Fruit fly (Drosophila melanogaster) Kc167 (cell line): Measurements from ENCODE around the gene Cpr78Cb.

Experiments
- Myc ChIP-seq: fragments of >200 bp; optimal IDR thresholded peaks from 2 replicates; lab custom pipeline; 2017; ENCODE audit warnings: missing external identifiers
- Sin3A ChIP-seq: fragments of >200 bp; optimal IDR thresholded peaks from 2 replicates; lab custom pipeline; 2018; ENCODE audit warnings: missing external identifiers
- h ChIP-seq: fragments of >200 bp; optimal IDR thresholded peaks from 3 replicates; lab custom pipeline; 2018; ENCODE audit warnings: missing external identifiers
- insv ChIP-seq: fragments of >200 bp; optimal IDR thresholded peaks from 3 replicates; lab custom pipeline; 2018; ENCODE audit warnings: missing external identifiers
- psq ChIP-seq: fragments of >200 bp; optimal IDR thresholded peaks from 2 replicates; lab custom pipeline; 2017; ENCODE audit warnings: missing external identifiers
- ttk ChIP-seq: sonication (Bioruptor generic); optimal IDR thresholded peaks from 2 replicates; lab custom pipeline; 2017; ENCODE audit warnings: missing external identifiers

- TF ChIP-seq psq (lab: Kevin White, UChicago) (no peak), Sin3A (lab: Kevin White, UChicago) (no peak), Myc (no peak), insv (lab: Kevin White, UChicago) (no peak), ttk (no peak), h (lab: Kevin White, UChicago) (no peak)
These were observed 23.8 kb upstream of the Cpr78Cb start, which contains the start of gene CG9389 for dm6 chr3L:21270480-21270879.
